Worm (Caenorhabditis elegans): ENCODE measurements around the gene Y45F10B.13.

- no peak for TF ChIP-seq hif-1 (tag; optimal IDR thresholded peaks at IDR 0.05)
- TF ChIP-seq F49E8.2 (tag; optimal IDR thresholded peaks at IDR 0.05; ENCODE audit: borderline replicate concordance) = no peak
Observed at ce11 chrIV:13575673-13576072, 14.1 kb upstream of the Y45F10B.13 start.
